Fruit fly (Drosophila melanogaster) whole organism, embryonic: ENCODE measurements around the gene CG33483.

Experiments
- CG10366 ChIP-seq: fragments of 200-800 bp; sonication (Bioruptor generic); IDR thresholded peaks from 2 replicates; pipeline ENCODE4 v1.3.6; 2022; ENCODE audit warnings: missing biosample characterization, missing genetic modification characterization
- CG10543 ChIP-seq: fragments of 200-800 bp; sonication (Bioruptor generic); optimal IDR thresholded peaks from 3 replicates; lab custom pipeline; 2017; ENCODE audit warnings: missing biosample characterization, mild to moderate bottlenecking, missing genetic modification characterization, moderate library complexity
- CG12155 ChIP-seq: fragments of 200-800 bp; sonication (Bioruptor generic); optimal IDR thresholded peaks from 3 replicates; lab custom pipeline; 2016; ENCODE audit warnings: missing biosample characterization, missing genetic modification characterization
- CG12391 ChIP-seq: fragments of 200-800 bp; sonication (Bioruptor generic); optimal IDR thresholded peaks from 3 replicates; lab custom pipeline; 2018; ENCODE audit warnings: missing biosample characterization, mild to moderate bottlenecking, missing genetic modification characterization, moderate library complexity
- CG13424 ChIP-seq: fragments of 200-800 bp; sonication (Bioruptor generic); optimal IDR thresholded peaks from 2 replicates; lab custom pipeline; 2019; ENCODE audit warnings: missing biosample characterization, mild to moderate bottlenecking, missing genetic modification characterization, moderate library complexity
- CG13624 ChIP-seq: fragments of 200-800 bp; sonication (Bioruptor generic); optimal IDR thresholded peaks from 2 replicates; lab custom pipeline; 2016; ENCODE audit warnings: missing biosample characterization, missing genetic modification characterization
- CG14441 ChIP-seq: fragments of 200-800 bp; sonication (Bioruptor generic); IDR thresholded peaks from 2 replicates; pipeline ENCODE4 v1.3.6; 2022; ENCODE audit warnings: missing biosample characterization, missing genetic modification characterization
- CG14965 ChIP-seq: fragments of 200-800 bp; sonication (Bioruptor generic); optimal IDR thresholded peaks from 2 replicates; lab custom pipeline; 2016; ENCODE audit warnings: missing biosample characterization, missing genetic modification characterization, borderline replicate concordance
- CG16815 ChIP-seq: fragments of 200-800 bp; sonication (Bioruptor generic); optimal IDR thresholded peaks from 3 replicates; lab custom pipeline; 2017; ENCODE audit warnings: missing biosample characterization, mild to moderate bottlenecking, missing genetic modification characterization
- CG17328 ChIP-seq: fragments of 200-800 bp; sonication (Bioruptor generic); IDR thresholded peaks from 2 replicates; pipeline ENCODE4 v1.3.6; 2022; ENCODE audit warnings: missing biosample characterization, missing genetic modification characterization
- CG2678 ChIP-seq: fragments of 200-800 bp; sonication (Bioruptor generic); optimal IDR thresholded peaks from 3 replicates; lab custom pipeline; 2019; ENCODE audit warnings: missing biosample characterization, mild to moderate bottlenecking, missing genetic modification characterization, moderate library complexity
- CG2712 ChIP-seq: fragments of 200-800 bp; optimal IDR thresholded peaks from 3 replicates; lab custom pipeline; 2019; ENCODE audit warnings: missing biosample characterization, mild to moderate bottlenecking, missing genetic modification characterization, moderate library complexity
- CG33213 ChIP-seq: fragments of 200-800 bp; sonication (Bioruptor generic); optimal IDR thresholded peaks from 3 replicates; lab custom pipeline; 2016; ENCODE audit warnings: missing biosample characterization, missing genetic modification characterization
- CG34376 ChIP-seq: fragments of 200-800 bp; sonication (Bioruptor generic); optimal IDR thresholded peaks from 2 replicates; lab custom pipeline; 2018; ENCODE audit warnings: missing biosample characterization, mild to moderate bottlenecking, missing genetic modification characterization
- CG6272 ChIP-seq: fragments of 200-800 bp; sonication (Bioruptor generic); IDR thresholded peaks from 2 replicates; pipeline ENCODE4 v1.3.6; 2022; ENCODE audit warnings: missing biosample characterization, missing genetic modification characterization
- CG7745 ChIP-seq: fragments of 200-800 bp; sonication (Bioruptor generic); optimal IDR thresholded peaks from 2 replicates; lab custom pipeline; 2018; ENCODE audit warnings: missing biosample characterization, mild to moderate bottlenecking, missing genetic modification characterization, moderate library complexity
- CG7786 ChIP-seq: fragments of 200-800 bp; sonication (Bioruptor generic); optimal IDR thresholded peaks from 2 replicates; lab custom pipeline; 2016; ENCODE audit warnings: missing biosample characterization, missing genetic modification characterization
- Dek ChIP-seq: fragments of 200-800 bp; sonication (Bioruptor generic); optimal IDR thresholded peaks from 3 replicates; lab custom pipeline; 2019; ENCODE audit warnings: missing biosample characterization, mild to moderate bottlenecking, missing genetic modification characterization, moderate library complexity
- Dref ChIP-seq: fragments of 200-800 bp; sonication (Bioruptor generic); IDR thresholded peaks from 2 replicates; pipeline ENCODE4 v1.3.6; 2022; ENCODE audit warnings: missing biosample characterization, missing genetic modification characterization
- Elba2 ChIP-seq: fragments of 200-800 bp; sonication (Bioruptor generic); optimal IDR thresholded peaks from 3 replicates; lab custom pipeline; 2016; ENCODE audit warnings: missing biosample characterization, missing genetic modification characterization
- Hand ChIP-seq: fragments of 200-800 bp; sonication (Bioruptor generic); optimal IDR thresholded peaks from 2 replicates; lab custom pipeline; 2017; ENCODE audit warnings: mild to moderate bottlenecking, missing biosample characterization, missing genetic modification reagents, missing genetic modification characterization
- Med ChIP-seq: fragments of 200-800 bp; sonication (Bioruptor generic); peaks from one replicate; lab custom pipeline; 2016; ENCODE audit warnings: missing biosample characterization, missing genetic modification characterization, mild to moderate bottlenecking, inconsistent platforms, moderate library complexity
- Mrtf ChIP-seq: fragments of 200-800 bp; sonication (Bioruptor generic); IDR thresholded peaks from 3 replicates; pipeline ENCODE4 v1.3.6; 2022; ENCODE audit warnings: missing biosample characterization, missing genetic modification characterization
- Myb ChIP-seq: fragments of 200-800 bp; sonication (Bioruptor generic); optimal IDR thresholded peaks from 2 replicates; lab custom pipeline; 2016; ENCODE audit warnings: missing biosample characterization, missing genetic modification characterization
- Oli ChIP-seq: fragments of 200-800 bp; sonication (Bioruptor generic); optimal IDR thresholded peaks from 2 replicates; lab custom pipeline; 2018; ENCODE audit warnings: missing biosample characterization, mild to moderate bottlenecking, missing genetic modification characterization, moderate library complexity
- Vsx1 ChIP-seq: fragments of 200-800 bp; sonication (Bioruptor generic); optimal IDR thresholded peaks from 2 replicates; lab custom pipeline; 2017; ENCODE audit warnings: missing biosample characterization, mild to moderate bottlenecking, missing genetic modification characterization, missing genetic modification reagents
- Xbp1 ChIP-seq: fragments of 200-800 bp; sonication (Bioruptor generic); optimal IDR thresholded peaks from 3 replicates; lab custom pipeline; 2016; ENCODE audit warnings: missing biosample characterization, mild to moderate bottlenecking, missing genetic modification characterization
- ase ChIP-seq: fragments of 200-800 bp; sonication (Bioruptor generic); IDR thresholded peaks from 3 replicates; pipeline ENCODE4 v1.3.6; 2022; ENCODE audit warnings: missing biosample characterization, missing genetic modification characterization
- chn ChIP-seq: fragments of 200-800 bp; sonication (Bioruptor generic); optimal IDR thresholded peaks from 2 replicates; lab custom pipeline; 2016; ENCODE audit warnings: missing biosample characterization, missing genetic modification characterization
- en ChIP-seq: fragments of 200-800 bp; sonication (Bioruptor generic); optimal IDR thresholded peaks from 2 replicates; lab custom pipeline; 2016; ENCODE audit warnings: missing biosample characterization, missing genetic modification characterization
- gem ChIP-seq: fragments of 200-800 bp; sonication (Bioruptor generic); optimal IDR thresholded peaks from 2 replicates; lab custom pipeline; 2019; ENCODE audit warnings: missing biosample characterization, mild to moderate bottlenecking, missing genetic modification characterization, moderate library complexity
- grau ChIP-seq: fragments of 200-800 bp; optimal IDR thresholded peaks from 3 replicates; lab custom pipeline; 2019; ENCODE audit warnings: missing biosample characterization, mild to moderate bottlenecking, missing genetic modification characterization, moderate library complexity
- grn ChIP-seq: fragments of 200-800 bp; sonication (Bioruptor generic); optimal IDR thresholded peaks from 3 replicates; lab custom pipeline; 2017; ENCODE audit warnings: missing biosample characterization, missing genetic modification characterization
- h ChIP-seq: fragments of >200 bp; optimal IDR thresholded peaks from 2 replicates; lab custom pipeline; 2017
- klu ChIP-seq: fragments of 200-800 bp; sonication (Bioruptor generic); IDR thresholded peaks from 2 replicates; pipeline ENCODE4 v1.3.6; 2022; ENCODE audit warnings: missing biosample characterization, missing genetic modification characterization
- lilli ChIP-seq: fragments of 200-800 bp; sonication (Bioruptor generic); optimal IDR thresholded peaks from 3 replicates; lab custom pipeline; 2016; ENCODE audit warnings: missing biosample characterization, missing genetic modification characterization
- pnt ChIP-seq: fragments of 200-800 bp; sonication (Bioruptor generic); optimal IDR thresholded peaks from 3 replicates; lab custom pipeline; 2016; ENCODE audit warnings: missing biosample characterization, missing genetic modification characterization
- pum ChIP-seq: fragments of 200-800 bp; sonication (Bioruptor generic); optimal IDR thresholded peaks from 2 replicates; lab custom pipeline; 2016; ENCODE audit warnings: missing biosample characterization, missing genetic modification characterization
- rib ChIP-seq: fragments of 200-800 bp; sonication (Bioruptor generic); IDR thresholded peaks from 2 replicates; pipeline ENCODE4 v1.3.6; 2022; ENCODE audit warnings: missing biosample characterization, missing genetic modification characterization
- row ChIP-seq: fragments of 200-800 bp; sonication (Bioruptor generic); IDR thresholded peaks from 3 replicates; pipeline ENCODE4 v1.3.6; 2022; ENCODE audit warnings: missing biosample characterization, missing genetic modification characterization
- sob ChIP-seq: fragments of 200-800 bp; sonication (Bioruptor generic); IDR thresholded peaks from 2 replicates; pipeline ENCODE4 v1.3.6; 2022; ENCODE audit warnings: missing biosample characterization, missing genetic modification characterization
- ssp ChIP-seq: fragments of 200-800 bp; sonication (Bioruptor generic); IDR thresholded peaks from 2 replicates; pipeline ENCODE4 v1.3.6; 2022; ENCODE audit warnings: missing biosample characterization, missing genetic modification characterization
- tna ChIP-seq: fragments of 200-800 bp; sonication (Bioruptor generic); IDR thresholded peaks from 2 replicates; pipeline ENCODE4 v1.3.6; 2022; ENCODE audit warnings: missing biosample characterization, missing genetic modification characterization; ENCODE audit not compliant: partially characterized antibody
- vfl ChIP-seq: fragments of 200-800 bp; sonication (Bioruptor generic); optimal IDR thresholded peaks from 2 replicates; lab custom pipeline; 2016; ENCODE audit warnings: missing biosample characterization, missing genetic modification characterization

Gene CG33483

dm6 chr3R:30862471-30862870 lies 39.5 kb downstream of the CG33483 start (continued):
- TF ChIP-seq Xbp1, result peak; percentile 12
- no peak for TF ChIP-seq CG17328
- TF ChIP-seq Hand (GFP tag; lab: Kevin White, UChicago), result no peak
- no peak for TF ChIP-seq CG10543 (GFP tag; lab: Kevin White, UChicago)
- TF ChIP-seq pum (GFP tag; lab: Kevin White, UChicago), result no peak
- TF ChIP-seq Dek (tag; lab: Kevin White, UChicago), result peak; percentile 3
- TF ChIP-seq row (GFP tag; lab: Robert Waterston, UW), result peak; percentile 56; the same call in 2 of the 3 replicates
- peak; percentile 9; the same call in 1 of the 2 replicates for TF ChIP-seq CG14441
- TF ChIP-seq Vsx1 (GFP tag; lab: Kevin White, UChicago), result peak; percentile 23
- 0 out of 3 replicates have a peak, but pooled peaks have one; percentile 13 for TF ChIP-seq Mrtf (GFP tag; lab: Robert Waterston, UW)
- TF ChIP-seq ssp (GFP tag; lab: Robert Waterston, UW), result no peak
- TF ChIP-seq CG6272 (GFP tag; lab: Robert Waterston, UW), result no peak
- TF ChIP-seq Oli (tag; lab: Kevin White, UChicago), result peak; percentile 1
- TF ChIP-seq vfl (GFP tag; lab: Kevin White, UChicago), result no peak
- TF ChIP-seq en, result no peak
- TF ChIP-seq Elba2 (GFP tag; lab: Kevin White, UChicago), result no peak
- peak; percentile 28 for TF ChIP-seq grau (tag; lab: Kevin White, UChicago)
- no peak for TF ChIP-seq CG12155 (GFP tag; lab: Kevin White, UChicago)
- no peak for TF ChIP-seq Myb (GFP tag; lab: Kevin White, UChicago)
- TF ChIP-seq CG12391, result peak; percentile 34
- no peak for TF ChIP-seq chn (GFP tag; lab: Kevin White, UChicago)
- no peak for TF ChIP-seq CG34376 (GFP tag; lab: Kevin White, UChicago)
- TF ChIP-seq CG16815, result no peak
- peak; percentile 25 for TF ChIP-seq CG2678
- TF ChIP-seq klu, result no peak
- TF ChIP-seq CG7786, result no peak
- no peak for TF ChIP-seq pnt (GFP tag; lab: Kevin White, UChicago)
- TF ChIP-seq CG14965 (GFP tag; lab: Kevin White, UChicago), result no peak
- no peak for TF ChIP-seq CG13424
- no peak for TF ChIP-seq CG7745 (tag; lab: Kevin White, UChicago)
- no peak for TF ChIP-seq grn (GFP tag; lab: Kevin White, UChicago)
- peak; percentile 35 for TF ChIP-seq Med (GFP tag; lab: Kevin White, UChicago)
- peak; percentile 9 for TF ChIP-seq CG2712 (tag; lab: Kevin White, UChicago)
- no peak for TF ChIP-seq ase (GFP tag; lab: Robert Waterston, UW)
- peak; percentile 46 for TF ChIP-seq gem
- TF ChIP-seq CG10366 (GFP tag; lab: Robert Waterston, UW), result peak; percentile 15; the same call in 1 of the 2 replicates
- TF ChIP-seq sob (GFP tag; lab: Robert Waterston, UW), result peak; percentile 35; the same call in 1 of the 2 replicates
- TF ChIP-seq tna (GFP tag; lab: Robert Waterston, UW), result no peak
- no peak for TF ChIP-seq h
- no peak for TF ChIP-seq rib (GFP tag; lab: Robert Waterston, UW)
- TF ChIP-seq lilli, result no peak
- TF ChIP-seq CG13624 (GFP tag; lab: Kevin White, UChicago), result no peak
- TF ChIP-seq Dref (GFP tag; lab: Robert Waterston, UW), result no peak
- no peak for TF ChIP-seq CG33213
